Worm (Caenorhabditis elegans): ENCODE data around the gene gtf-2E1.

- TF ChIP-seq unc-39 (tag; optimal IDR thresholded peaks at IDR 0.05) (no peak), ceh-28 (tag; optimal IDR thresholded peaks at IDR 0.05) (no peak), snpc-4 (tag; optimal IDR thresholded peaks at IDR 0.05) (no peak), unc-62 (GFP tag; optimal IDR thresholded peaks at IDR 0.05) (no peak)
These were observed 31.6 kb upstream of the gtf-2E1 start, which contains the start of gene Y116A8B.4 for ce11 chrIV:17223474-17223873.
